Fruit fly (Drosophila melanogaster) S2 (cell line): ENCODE measurements around the gene CG34313.

ENCODE experiments used
- CG8478 ChIP-seq: fragments of >200 bp; optimal IDR thresholded peaks from 2 replicates; lab custom pipeline; 2018
- CTCF ChIP-seq, 2 experiments: fragments of >200 bp; optimal IDR thresholded peaks; 2 replicates each; lab custom pipeline; 2018

DNA sequence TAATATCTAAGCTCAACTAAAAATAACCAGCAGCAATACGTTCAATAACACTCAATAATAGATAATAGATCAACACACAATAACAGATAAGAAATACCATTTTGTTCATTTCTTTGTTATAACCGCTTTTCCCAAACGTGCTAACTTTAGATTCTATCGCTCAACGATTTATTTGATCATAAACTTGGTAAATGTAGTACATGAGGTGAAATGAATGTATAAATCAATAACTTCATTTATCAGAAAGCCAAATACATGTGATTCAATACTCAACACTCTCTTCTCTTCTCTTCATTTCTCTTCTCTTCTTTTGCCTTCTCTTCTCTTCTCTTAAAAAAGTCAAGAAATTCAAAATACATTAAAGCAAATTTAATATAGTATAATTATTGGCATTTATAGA lies 21.7 kb upstream of the CG34313 start:
- TF ChIP-seq CG8478 (lab: Kevin White, UChicago) (no peak), CTCF (optimal IDR thresholded peaks at IDR 0.05; lab: Kevin White, UChicago) (no peak)
